Fruit fly (Drosophila melanogaster): ENCODE data around the gene Pcif1.

DNA sequence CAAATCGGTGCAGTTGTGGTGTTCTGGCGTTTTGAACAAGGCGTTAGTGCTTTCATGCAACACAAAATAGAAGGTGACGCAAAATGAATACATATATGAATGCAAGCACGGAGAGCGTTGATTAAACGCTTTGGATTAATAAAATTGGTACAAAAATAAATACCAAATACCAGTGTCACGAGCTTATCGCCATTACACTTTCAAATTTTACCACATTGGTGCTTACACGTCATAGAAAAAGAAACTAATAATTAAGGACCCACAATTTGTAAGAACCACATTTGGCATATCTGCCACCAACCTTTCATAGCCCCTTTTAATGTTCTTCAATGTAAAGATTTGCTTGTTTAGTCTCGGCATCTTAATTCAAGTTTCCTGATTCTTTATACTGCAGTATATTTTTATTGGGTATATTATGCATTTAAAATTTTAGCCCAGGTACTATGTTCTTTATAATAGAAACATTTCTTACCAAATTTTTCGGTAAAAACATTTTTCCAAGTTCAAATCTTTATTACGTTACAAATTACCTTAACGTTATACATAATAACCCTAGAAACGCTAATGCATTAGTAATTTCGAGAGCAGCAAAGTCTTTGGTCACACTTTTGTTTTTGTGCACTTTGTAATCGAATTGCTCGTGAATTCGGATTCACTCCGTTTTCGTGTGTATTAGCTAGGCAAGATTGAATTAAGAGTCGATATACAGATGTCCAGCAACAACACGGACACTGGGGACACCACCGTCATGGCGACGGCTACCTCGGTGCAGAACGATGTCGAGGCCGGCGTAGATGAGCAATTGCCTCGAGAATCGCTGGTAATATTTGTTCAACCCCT, 7.6 kb downstream of the Pcif1 start, which contains the start of the genes Pex16 and Pex14:
- TF ChIP-seq psq (optimal IDR thresholded peaks at IDR 0.05): no peak
- TF ChIP-seq insv (optimal IDR thresholded peaks at IDR 0.05): no peak
